Worm (Caenorhabditis elegans) whole organism, late embryonic: ENCODE data around the gene T01B4.3.

Source experiments
- ama-1 ChIP-seq: fragments of 150-350 bp; optimal IDR thresholded peaks from 2 replicates; lab custom pipeline; 2014
- fkh-10 ChIP-seq: fragments of 150-350 bp; optimal IDR thresholded peaks from 2 replicates; lab custom pipeline; 2014; ENCODE audit warnings: missing biosample characterization, missing genetic modification reagents, missing genetic modification characterization
- pqm-1 ChIP-seq: sonication (generic microtip); optimal IDR thresholded peaks from 2 replicates; lab custom pipeline; 2016; ENCODE audit warnings: missing genetic modification characterization, missing compliant biosample characterization
- sox-4 ChIP-seq: sonication (generic microtip); optimal IDR thresholded peaks from 2 replicates; lab custom pipeline; 2017; ENCODE audit warnings: mild to moderate bottlenecking, missing genetic modification characterization, inconsistent platforms, missing compliant biosample characterization
- tbx-2 ChIP-seq: sonication (generic microtip); optimal IDR thresholded peaks from 2 replicates; lab custom pipeline; 2016; ENCODE audit warnings: missing genetic modification characterization, missing compliant biosample characterization
- unc-55 ChIP-seq: sonication (generic microtip); optimal IDR thresholded peaks from 2 replicates; lab custom pipeline; 2017; ENCODE audit warnings: missing biosample characterization, missing genetic modification reagents, missing genetic modification characterization

- no peak for TF ChIP-seq ama-1
- TF ChIP-seq sox-4 (tag; lab: Kevin White, UChicago), result no peak
- TF ChIP-seq fkh-10 (GFP tag; lab: Kevin White, UChicago), result peak; percentile 77
- TF ChIP-seq unc-55 (GFP tag; lab: Kevin White, UChicago), result no peak
- no peak for TF ChIP-seq tbx-2 (tag; lab: Kevin White, UChicago)
- no peak for TF ChIP-seq pqm-1
Measured at ce11 chrX:16352503-16352902, 35.0 kb upstream of the T01B4.3 start.
